Worm (Caenorhabditis elegans) whole organism, L4 larva: ENCODE data around the gene efl-3.

ENCODE experiments used
- F26F4.8 ChIP-seq: fragments of 200-800 bp; sonication (Bioruptor generic); conservative IDR thresholded peaks from 2 replicates; pipeline ENCODE4 v1.3.6; 2022; ENCODE audit warnings: missing genetic modification characterization, missing compliant biosample characterization
- F44E2.7 ChIP-seq: fragments of 200-800 bp; sonication (Bioruptor generic); IDR thresholded peaks from 2 replicates; pipeline ENCODE4 v2.1.2; 2022; ENCODE audit warnings: missing genetic modification characterization, missing compliant biosample characterization
- R02D3.7 ChIP-seq: fragments of 150-350 bp; sonication (generic microtip); optimal IDR thresholded peaks from 3 replicates; lab custom pipeline; 2014; ENCODE audit warnings: missing biosample characterization, missing genetic modification characterization
- T20F7.1 ChIP-seq: fragments of 200-800 bp; sonication (Bioruptor generic); optimal IDR thresholded peaks from 2 replicates; lab custom pipeline; 2018; ENCODE audit warnings: mild to moderate bottlenecking, missing genetic modification characterization, missing compliant biosample characterization
- aha-1 ChIP-seq: fragments of 150-350 bp; peaks from one replicate; lab custom pipeline; 2014; ENCODE audit warnings: missing biosample characterization, missing genetic modification characterization
- ama-1 ChIP-seq: fragments of 150-350 bp; optimal IDR thresholded peaks from 2 replicates; lab custom pipeline; 2014; ENCODE audit warnings: inconsistent platforms, mixed read lengths
- ceh-28 ChIP-seq: fragments of 150-350 bp; optimal IDR thresholded peaks from 2 replicates; lab custom pipeline; 2014; ENCODE audit warnings: missing biosample characterization, missing genetic modification reagents, missing genetic modification characterization
- ceh-32 ChIP-seq: sonication (generic microtip); optimal IDR thresholded peaks from 2 replicates; lab custom pipeline; 2016; ENCODE audit warnings: mild to moderate bottlenecking, missing genetic modification characterization, missing compliant biosample characterization; ENCODE audit not compliant: poor library complexity
- ceh-44 ChIP-seq: fragments of 200-800 bp; sonication (Bioruptor generic); IDR thresholded peaks from 2 replicates; pipeline ENCODE4 v1.3.6; 2022; ENCODE audit warnings: missing genetic modification reagents, missing genetic modification characterization, missing compliant biosample characterization
- ceh-62 ChIP-seq: sonication (generic microtip); optimal IDR thresholded peaks from 2 replicates; lab custom pipeline; 2017; ENCODE audit warnings: missing biosample characterization, missing genetic modification characterization
- ceh-82 ChIP-seq: sonication (generic microtip); optimal IDR thresholded peaks from 2 replicates; lab custom pipeline; 2017; ENCODE audit warnings: missing biosample characterization, missing genetic modification characterization
- ces-1 ChIP-seq: fragments of 150-350 bp; sonication (generic microtip); optimal IDR thresholded peaks from 4 replicates; lab custom pipeline; 2014; ENCODE audit warnings: missing biosample characterization, missing genetic modification reagents, missing genetic modification characterization
- daf-16 ChIP-seq, 3 experiments: sonication (generic microtip); optimal IDR thresholded peaks; 2 replicates each; lab custom pipeline; 2016 to 2017; ENCODE audit warnings: missing genetic modification characterization in 3 of 3, missing genetic modification reagents in 3 of 3, mild to moderate bottlenecking in 2 of 3, missing compliant biosample characterization in 2 of 3, missing biosample characterization in 1 of 3, moderate library complexity in 1 of 3
- daf-19 ChIP-seq: fragments of 200-800 bp; sonication (Bioruptor generic); conservative IDR thresholded peaks from 2 replicates; pipeline ENCODE4 v1.3.6; 2022; ENCODE audit warnings: missing genetic modification characterization, missing compliant biosample characterization
- daf-8 ChIP-seq: fragments of 200-800 bp; sonication (Bioruptor generic); IDR thresholded peaks from 2 replicates; pipeline ENCODE4 v1.3.6; 2022; ENCODE audit warnings: missing genetic modification characterization, missing compliant biosample characterization
- dmd-6 ChIP-seq: fragments of 200-800 bp; sonication (Bioruptor generic); IDR thresholded peaks from 2 replicates; pipeline ENCODE4 v1.3.6; 2022; ENCODE audit warnings: missing genetic modification reagents, missing genetic modification characterization, missing compliant biosample characterization
- duxl-1 ChIP-seq: sonication (generic microtip); optimal IDR thresholded peaks from 2 replicates; lab custom pipeline; 2016; ENCODE audit warnings: mild to moderate bottlenecking, missing genetic modification characterization, moderate library complexity, missing compliant biosample characterization; ENCODE audit not compliant: poor library complexity
- fos-1 ChIP-seq: fragments of 150-350 bp; optimal IDR thresholded peaks from 2 replicates; lab custom pipeline; 2014; ENCODE audit warnings: missing biosample characterization, missing genetic modification characterization
- hlh-11 ChIP-seq: fragments of 200-800 bp; sonication (Bioruptor generic); optimal IDR thresholded peaks from 2 replicates; lab custom pipeline; 2018; ENCODE audit warnings: mild to moderate bottlenecking, missing genetic modification characterization, missing compliant biosample characterization
- hlh-30 ChIP-seq: sonication (generic microtip); optimal IDR thresholded peaks from 2 replicates; lab custom pipeline; 2017; ENCODE audit warnings: antibody characterized with exemption, mild to moderate bottlenecking, missing genetic modification characterization, missing compliant biosample characterization; ENCODE audit not compliant: insufficient read depth
- lin-29 ChIP-seq: fragments of 200-800 bp; sonication (Bioruptor generic); IDR thresholded peaks from 2 replicates; pipeline ENCODE4 v1.3.6; 2022; ENCODE audit warnings: missing genetic modification reagents, missing genetic modification characterization, missing compliant biosample characterization
- lsy-2 ChIP-seq, 2 experiments: fragments of 150-350 bp in 1 of 2; sonication (generic microtip) in 1 of 2; optimal IDR thresholded peaks; 2 replicates each; lab custom pipeline; 2014 to 2017; ENCODE audit warnings: missing biosample characterization in 2 of 2, missing genetic modification characterization in 2 of 2
- madf-9 ChIP-seq: fragments of 200-800 bp; sonication (Bioruptor generic); conservative IDR thresholded peaks from 2 replicates; pipeline ENCODE4 v1.3.6; 2022; ENCODE audit warnings: missing genetic modification reagents, missing genetic modification characterization, missing compliant biosample characterization
- mdl-1 ChIP-seq, 2 experiments: fragments of 150-350 bp in 1 of 2; sonication (generic microtip) in 1 of 2; optimal IDR thresholded peaks; 2 replicates each; lab custom pipeline; 2014 to 2017; ENCODE audit warnings: missing biosample characterization in 2 of 2, missing genetic modification characterization in 2 of 2
- mxl-3 ChIP-seq: fragments of 200-800 bp; sonication (Bioruptor generic); optimal IDR thresholded peaks from 2 replicates; lab custom pipeline; 2018; ENCODE audit warnings: mild to moderate bottlenecking, missing genetic modification characterization, missing compliant biosample characterization
- nhr-102 ChIP-seq: sonication (generic microtip); optimal IDR thresholded peaks from 2 replicates; lab custom pipeline; 2016; ENCODE audit warnings: mild to moderate bottlenecking, missing genetic modification characterization, moderate library complexity, missing compliant biosample characterization
- nhr-11 ChIP-seq: fragments of 150-350 bp; optimal IDR thresholded peaks from 2 replicates; lab custom pipeline; 2014; ENCODE audit warnings: missing biosample characterization, missing genetic modification characterization
- nhr-237 ChIP-seq: sonication (generic microtip); optimal IDR thresholded peaks from 2 replicates; lab custom pipeline; 2017; ENCODE audit warnings: missing biosample characterization, missing genetic modification characterization
- nhr-28 ChIP-seq: fragments of 150-350 bp; optimal IDR thresholded peaks from 2 replicates; lab custom pipeline; 2014; ENCODE audit warnings: missing biosample characterization, missing genetic modification characterization
- nhr-76 ChIP-seq: fragments of 150-350 bp; optimal IDR thresholded peaks from 2 replicates; lab custom pipeline; 2014; ENCODE audit warnings: missing biosample characterization, missing genetic modification characterization
- php-3 ChIP-seq: fragments of 200-800 bp; sonication (Bioruptor generic); IDR thresholded peaks from 2 replicates; pipeline ENCODE4 v1.3.6; 2022; ENCODE audit warnings: missing genetic modification reagents, missing genetic modification characterization, missing compliant biosample characterization
- pqm-1 ChIP-seq: sonication (generic microtip); optimal IDR thresholded peaks from 2 replicates; lab custom pipeline; 2017; ENCODE audit warnings: missing biosample characterization, missing genetic modification characterization
- skn-1 ChIP-seq: fragments of 150-350 bp; optimal IDR thresholded peaks from 2 replicates; lab custom pipeline; 2014; ENCODE audit warnings: missing biosample characterization, missing genetic modification characterization
- tra-1 ChIP-seq: fragments of 200-800 bp; sonication (Bioruptor generic); IDR thresholded peaks from 2 replicates; pipeline ENCODE4 v1.3.6; 2022; ENCODE audit warnings: missing genetic modification reagents, missing genetic modification characterization, missing compliant biosample characterization
- unc-62 ChIP-seq, 3 experiments: fragments of 150-350 bp in 1 of 3; sonication (generic microtip); optimal IDR thresholded peaks in 2 of 3; peaks in 1 of 3; 1 replicate in 1 of 3; 2 replicates in 2 of 3; lab custom pipeline; 2014 to 2017; ENCODE audit warnings: missing biosample characterization in 3 of 3, missing genetic modification characterization in 3 of 3, missing genetic modification reagents in 3 of 3, missing genotype in 1 of 3
- zag-1 ChIP-seq: fragments of 150-350 bp; optimal IDR thresholded peaks from 2 replicates; lab custom pipeline; 2014; ENCODE audit warnings: missing biosample characterization, missing genetic modification characterization
- zfp-3 ChIP-seq: fragments of 200-800 bp; sonication (Bioruptor generic); conservative IDR thresholded peaks from 2 replicates; pipeline ENCODE4 v1.3.6; 2022; ENCODE audit warnings: missing genetic modification reagents, missing genetic modification characterization, missing compliant biosample characterization
- zip-11 ChIP-seq: fragments of 200-800 bp; sonication (Bioruptor generic); IDR thresholded peaks from 2 replicates; pipeline ENCODE4 v1.3.6; 2022; ENCODE audit warnings: missing genetic modification characterization, missing compliant biosample characterization

The efl-3 gene

DNA sequence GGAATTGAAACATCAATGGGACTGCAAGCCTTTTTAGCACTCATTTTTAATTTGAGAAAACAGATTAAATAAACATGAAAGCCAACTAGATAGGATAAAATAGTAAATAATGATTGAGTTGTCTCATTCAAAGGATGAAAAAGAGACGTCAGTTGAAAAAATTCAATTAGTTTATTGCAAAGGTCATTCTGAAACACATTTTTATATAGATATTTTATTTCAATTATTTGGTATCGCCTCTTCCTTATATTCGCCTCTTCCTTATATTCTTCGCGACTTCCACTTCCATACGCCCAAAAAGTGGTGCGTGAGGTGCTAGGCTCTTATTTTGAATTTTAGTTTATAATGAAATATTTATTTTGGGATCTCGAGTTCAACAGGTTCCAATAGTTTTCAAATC lies 22.5 kb downstream of the efl-3 start, which contains the start of gene acp-4:
Gene acp-4 (minus strand): TSS at position 101 of the 400 bp plus-strand sequence.
- TF ChIP-seq dmd-6 (GFP tag; lab: Robert Waterston, UW): no peak
- TF ChIP-seq lsy-2 (tag; optimal IDR thresholded peaks at IDR 0.05; lab: Kevin White, UChicago): no peak
- no peak for TF ChIP-seq ceh-82 (tag; lab: Kevin White, UChicago)
- TF ChIP-seq php-3 (GFP tag; lab: Robert Waterston, UW): no peak
- TF ChIP-seq aha-1 (tag; lab: Kevin White, UChicago): no peak
- TF ChIP-seq nhr-11: no peak
- no peak for TF ChIP-seq zag-1
- TF ChIP-seq skn-1 (tag; lab: Kevin White, UChicago): no peak
- no peak for TF ChIP-seq ceh-28 (tag; lab: Kevin White, UChicago)
- no peak for TF ChIP-seq daf-19 (GFP tag; lab: Robert Waterston, UW)
- TF ChIP-seq fos-1: no peak
- TF ChIP-seq mdl-1 (tag; optimal IDR thresholded peaks at IDR 0.05; lab: Kevin White, UChicago): no peak

- TF ChIP-seq pqm-1 (tag; lab: Kevin White, UChicago) (no peak), T20F7.1 (no peak), F26F4.8 (GFP tag; lab: Robert Waterston, UW) (no peak), ceh-62 (no peak), daf-8 (no peak), ceh-82 (tag; lab: Kevin White, UChicago) (no peak), aha-1 (tag; lab: Kevin White, UChicago) (peak; percentile 84), R02D3.7 (tag; lab: Kevin White, UChicago) (no peak), nhr-11 (no peak), unc-62 (GFP tag; optimal IDR thresholded peaks at IDR 0.05 in 1 of 2; lab: Kevin White, UChicago) (peak in 1 of 2 experiments; percentile 68), unc-62 (tag; optimal IDR thresholded peaks at IDR 0.05; lab: Kevin White, UChicago) (no peak), nhr-76 (no peak)
Measured at ce11 chrII:8437035-8437434, 24.6 kb downstream of the efl-3 start, which contains the start of gene acp-3. Gene acp-3 (minus strand): TSS chrII:8437135.

DNA sequence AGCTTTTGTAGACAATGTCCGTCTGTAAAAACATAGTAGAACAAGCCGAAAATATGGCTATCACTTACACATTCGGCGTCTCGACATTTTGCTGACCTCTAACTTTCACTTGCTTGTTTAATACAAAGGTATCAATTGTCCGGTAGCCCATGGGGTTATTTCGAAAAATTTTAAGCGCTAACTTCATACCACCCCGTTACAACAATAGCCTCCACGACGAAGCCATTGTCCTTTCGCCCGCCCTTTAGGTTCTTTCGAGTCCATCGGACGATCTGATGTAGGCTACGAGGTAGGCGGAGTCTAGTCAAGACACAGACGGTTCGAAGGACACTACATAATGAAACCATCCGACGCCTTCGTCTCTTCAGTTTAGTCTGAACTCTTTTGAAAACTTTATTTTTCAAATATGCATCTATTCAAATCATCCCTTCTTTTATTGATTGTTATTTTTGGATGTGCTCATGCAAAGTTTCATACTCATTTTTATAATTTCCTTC lies 26.4 kb downstream of the efl-3 start, which contains the start of gene lips-10:
Gene lips-10 (plus strand): TSS at position 378 of the 497 bp plus-strand sequence.
- TF ChIP-seq madf-9 (GFP tag; lab: Robert Waterston, UW) (no peak), nhr-76 (no peak), F44E2.7 (GFP tag; lab: Robert Waterston, UW) (no peak), zip-11 (GFP tag; lab: Robert Waterston, UW) (no peak), nhr-102 (tag; lab: Kevin White, UChicago) (no peak), hlh-11 (tag; lab: Kevin White, UChicago) (no peak), ama-1 (lab: Kevin White, UChicago) (no peak), daf-16 (GFP tag; optimal IDR thresholded peaks at IDR 0.05; lab: Kevin White, UChicago) (no peak), daf-16 (tag; optimal IDR thresholded peaks at IDR 0.05; lab: Kevin White, UChicago) (no peak), ces-1 (GFP tag; lab: Kevin White, UChicago) (no peak), nhr-28 (tag; lab: Kevin White, UChicago) (peak; percentile 91), zfp-3 (GFP tag; lab: Robert Waterston, UW) (no peak), duxl-1 (tag; lab: Kevin White, UChicago) (no peak), unc-62 (GFP tag; optimal IDR thresholded peaks at IDR 0.05 in 1 of 2; lab: Kevin White, UChicago) (peak in 1 of 2 experiments; percentile 13), unc-62 (tag; optimal IDR thresholded peaks at IDR 0.05; lab: Kevin White, UChicago) (no peak), tra-1 (GFP tag; lab: Robert Waterston, UW) (no peak), lin-29 (GFP tag; lab: Robert Waterston, UW) (no peak), ceh-32 (no peak), php-3 (GFP tag; lab: Robert Waterston, UW) (no peak)

DNA sequence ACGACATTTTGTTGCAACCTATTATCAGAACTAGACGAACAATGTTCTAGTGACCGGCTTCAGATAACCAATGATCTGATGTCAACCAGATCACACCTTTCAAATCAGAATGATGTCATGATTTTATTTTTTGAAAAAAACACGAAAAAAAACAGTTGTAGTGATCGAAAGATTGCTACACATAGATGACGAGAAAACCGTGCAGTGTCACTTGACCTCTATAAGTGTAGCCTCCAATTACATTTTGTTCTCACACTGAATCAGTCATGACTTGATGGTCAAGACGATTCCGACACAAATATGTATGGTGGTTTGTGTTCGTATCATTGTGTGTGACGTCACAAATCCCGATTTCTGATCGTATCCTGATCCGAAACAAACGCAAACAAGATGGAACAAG lies 27.6 kb downstream of the efl-3 start:
- peak in 1 of 2 experiments; percentile 35 for TF ChIP-seq mdl-1 (tag; optimal IDR thresholded peaks at IDR 0.05; lab: Kevin White, UChicago)
- TF ChIP-seq nhr-28 (tag; lab: Kevin White, UChicago): peak; percentile 77
- peak; percentile 11 for TF ChIP-seq hlh-11 (tag; lab: Kevin White, UChicago)
- peak; percentile 51 for TF ChIP-seq hlh-30
- TF ChIP-seq mxl-3 (GFP tag; lab: Kevin White, UChicago): no peak
- TF ChIP-seq unc-62 (GFP tag; optimal IDR thresholded peaks at IDR 0.05 in 1 of 2; lab: Kevin White, UChicago): no peak
- TF ChIP-seq unc-62 (tag; optimal IDR thresholded peaks at IDR 0.05; lab: Kevin White, UChicago): no peak
- no peak for TF ChIP-seq ceh-44 (GFP tag; lab: Robert Waterston, UW)
- no peak for TF ChIP-seq nhr-237
- TF ChIP-seq dmd-6 (GFP tag; lab: Robert Waterston, UW): peak; percentile 48; the same call in 1 of the 2 replicates
- no peak for TF ChIP-seq daf-8
